Fruit fly (Drosophila melanogaster): ENCODE results near the gene ush.

ush gene

dm6 chr2L:493274-493673, 17.3 kb downstream of the ush start (continued):
- no peak for TF ChIP-seq CG11456 (GFP tag; IDR thresholded peaks at IDR 0.05)
- TF ChIP-seq nerfin-1 (tag; optimal IDR thresholded peaks at IDR 0.05) = no peak
- peak; percentile 10 for TF ChIP-seq CG9727 (GFP tag; optimal IDR thresholded peaks at IDR 0.05)
- no peak for TF ChIP-seq gt (GFP tag; IDR thresholded peaks at IDR 0.05)
- TF ChIP-seq CkIIα-i1 (GFP tag; IDR thresholded peaks at IDR 0.05) = no peak
- TF ChIP-seq kay (GFP tag; optimal IDR thresholded peaks at IDR 0.05) = no peak
- TF ChIP-seq br (optimal IDR thresholded peaks at IDR 0.05) = no peak
- no peak for TF ChIP-seq CG5953 (GFP tag; IDR thresholded peaks at IDR 0.05)
- no peak for TF ChIP-seq cg (GFP tag; optimal IDR thresholded peaks at IDR 0.05)
- no peak for TF ChIP-seq CG5180 (GFP tag; optimal IDR thresholded peaks at IDR 0.05)
- peak; percentile 63 for TF ChIP-seq unpg (GFP tag; optimal IDR thresholded peaks at IDR 0.05)
- TF ChIP-seq ato (GFP tag; IDR thresholded peaks at IDR 0.05; ENCODE audit: partially characterized antibody) = no peak
- no peak for TF ChIP-seq CG6689 (GFP tag; IDR thresholded peaks at IDR 0.05)
- TF ChIP-seq CG14710 (tag; optimal IDR thresholded peaks at IDR 0.05) = no peak
- TF ChIP-seq luna (GFP tag; optimal IDR thresholded peaks at IDR 0.05) = no peak
- TF ChIP-seq CG15696 (tag; optimal IDR thresholded peaks at IDR 0.05) = no peak
- TF ChIP-seq CG3407 (GFP tag; optimal IDR thresholded peaks at IDR 0.05) = no peak
- TF ChIP-seq tgo (GFP tag; IDR thresholded peaks at IDR 0.05) = peak; percentile 63
- TF ChIP-seq CG8281 (tag; optimal IDR thresholded peaks at IDR 0.05) = no peak
- no peak for TF ChIP-seq Myb (GFP tag; optimal IDR thresholded peaks at IDR 0.05)

- TF ChIP-seq ftz-f1 (GFP tag; optimal IDR thresholded peaks at IDR 0.05) = peak; percentile 17
- peak in 1 of 2 experiments; percentile 61 for TF ChIP-seq Pdp1 (GFP tag; optimal IDR thresholded peaks at IDR 0.05)
- peak; percentile 15 for TF ChIP-seq sens (GFP tag)
- TF ChIP-seq Kr (GFP tag; optimal IDR thresholded peaks at IDR 0.05) = no peak
- peak; percentile 68 for TF ChIP-seq gem (tag; optimal IDR thresholded peaks at IDR 0.05)
- peak; percentile 81 for TF ChIP-seq exex (tag; optimal IDR thresholded peaks at IDR 0.05)
- TF ChIP-seq CG15269 (tag; optimal IDR thresholded peaks at IDR 0.05) = peak; percentile 6
- no peak for TF ChIP-seq CG11723 (GFP tag; optimal IDR thresholded peaks at IDR 0.05)
- peak; percentile 52; the same call in 1 of the 3 replicates for TF ChIP-seq CG6791 (GFP tag; IDR thresholded peaks at IDR 0.05; ENCODE audit: partially characterized antibody)
- no peak for TF ChIP-seq Blimp-1 (GFP tag; optimal IDR thresholded peaks at IDR 0.05)
- peak; percentile 100 for TF ChIP-seq grn (GFP tag; optimal IDR thresholded peaks at IDR 0.05)
- peak; percentile 40 for TF ChIP-seq sd (tag; optimal IDR thresholded peaks at IDR 0.05)
- TF ChIP-seq Ets97D (GFP tag; optimal IDR thresholded peaks at IDR 0.05) = no peak
- TF ChIP-seq CG10462 (GFP tag; optimal IDR thresholded peaks at IDR 0.05) = no peak
- no peak for TF ChIP-seq Antp (GFP tag; optimal IDR thresholded peaks at IDR 0.05)
- TF ChIP-seq eve (GFP tag; optimal IDR thresholded peaks at IDR 0.05) = peak in 1 of 2 experiments; percentile 47
- peak; percentile 51; the same call in 1 of the 2 replicates for TF ChIP-seq CG4360 (GFP tag; IDR thresholded peaks at IDR 0.05)
- TF ChIP-seq mirr (GFP tag; optimal IDR thresholded peaks at IDR 0.05) = peak; percentile 40
- TF ChIP-seq CG16815 (GFP tag; optimal IDR thresholded peaks at IDR 0.05) = no peak
- no peak for TF ChIP-seq CTCF (GFP tag; optimal IDR thresholded peaks at IDR 0.05)
- no peak for TF ChIP-seq Bteb2 (GFP tag; optimal IDR thresholded peaks at IDR 0.05)
- TF ChIP-seq CG17328 (GFP tag; IDR thresholded peaks at IDR 0.05) = no peak
- 0 out of 3 replicates have a peak, but pooled peaks have one; percentile 34 for TF ChIP-seq so (GFP tag; IDR thresholded peaks at IDR 0.05)
- peak; percentile 85 for TF ChIP-seq sens-2 (GFP tag; IDR thresholded peaks at IDR 0.05)
- no peak for TF ChIP-seq CG34224 (GFP tag; IDR thresholded peaks at IDR 0.05; ENCODE audit: partially characterized antibody)
- TF ChIP-seq unpg (GFP tag; optimal IDR thresholded peaks at IDR 0.05) = no peak
- peak; percentile 70 for TF ChIP-seq Hey (tag; optimal IDR thresholded peaks at IDR 0.05)
- no peak for TF ChIP-seq ATbp (GFP tag; optimal IDR thresholded peaks at IDR 0.05)
- no peak for TF ChIP-seq CG8290 (GFP tag; optimal IDR thresholded peaks at IDR 0.05)
- peak in 1 of 2 experiments; percentile 9 for TF ChIP-seq CG8290 (tag; optimal IDR thresholded peaks at IDR 0.05)
- no peak for TF ChIP-seq CG6765 (GFP tag; optimal IDR thresholded peaks at IDR 0.05)
Observed at dm6 chr2L:495381-496240, 19.6 kb downstream of the ush start.

All from whole organism, embryonic.